Worm (Caenorhabditis elegans): ENCODE measurements around the gene R08C7.4.

- TF ChIP-seq unc-39 (tag; optimal IDR thresholded peaks at IDR 0.05) (no peak), nhr-76 (tag; optimal IDR thresholded peaks at IDR 0.05) (no peak), snpc-4 (tag; optimal IDR thresholded peaks at IDR 0.05) (no peak), lin-13 (tag; optimal IDR thresholded peaks at IDR 0.05) (no peak), nhr-28 (tag; optimal IDR thresholded peaks at IDR 0.05) (no peak), unc-62 (GFP tag; optimal IDR thresholded peaks at IDR 0.05) (no peak), zip-8 (tag; optimal IDR thresholded peaks at IDR 0.05) (no peak), elt-3 (tag; optimal IDR thresholded peaks at IDR 0.05) (no peak), ztf-11 (tag; optimal IDR thresholded peaks at IDR 0.05) (no peak), nhr-237 (tag; optimal IDR thresholded peaks at IDR 0.05) (no peak)
Measured at ce11 chrIV:4484555-4484954, 49.7 kb downstream of the R08C7.4 start.
